Worm (Caenorhabditis elegans): Measurements from ENCODE around the gene chtb-2.

The chtb-2 gene

ce11 chrIII:6508327-6508726 lies 25.3 kb downstream of the chtb-2 start:
- TF ChIP-seq nhr-43 (tag; optimal IDR thresholded peaks at IDR 0.05; ENCODE audit: poor library complexity, severe bottlenecking) (peak; percentile 76), snpc-4 (tag; optimal IDR thresholded peaks at IDR 0.05) (no peak)

ce11 chrIII:6509301-6509700 lies 26.3 kb downstream of the chtb-2 start:
- TF ChIP-seq elt-2 (tag; optimal IDR thresholded peaks at IDR 0.05) (peak; percentile 11), nhr-25 (tag; optimal IDR thresholded peaks at IDR 0.05) (no peak), nhr-43 (tag; optimal IDR thresholded peaks at IDR 0.05; ENCODE audit: poor library complexity, severe bottlenecking) (peak; percentile 51)

ce11 chrIII:6514673-6515072 lies 31.7 kb downstream of the chtb-2 start, which contains the start of gene acr-5:
Gene acr-5 (minus strand): TSS chrIII:6514773.
- TF ChIP-seq pqm-1 (tag; optimal IDR thresholded peaks at IDR 0.05) (no peak), ZK546.5 (tag; optimal IDR thresholded peaks at IDR 0.05) (no peak), mml-1 (tag; optimal IDR thresholded peaks at IDR 0.05) (no peak), fkh-2 (tag; optimal IDR thresholded peaks at IDR 0.05) (no peak), lsy-12 (tag; optimal IDR thresholded peaks at IDR 0.05) (no peak), nhr-25 (tag; optimal IDR thresholded peaks at IDR 0.05) (no peak), nhr-28 (tag; optimal IDR thresholded peaks at IDR 0.05) (no peak), fos-1 (tag; optimal IDR thresholded peaks at IDR 0.05) (no peak), nhr-43 (tag; optimal IDR thresholded peaks at IDR 0.05; ENCODE audit: poor library complexity, severe bottlenecking) (no peak), fkh-10 (GFP tag; optimal IDR thresholded peaks at IDR 0.05) (no peak), nhr-23 (tag; optimal IDR thresholded peaks at IDR 0.05) (no peak), nhr-12 (tag; optimal IDR thresholded peaks at IDR 0.05) (no peak), aly-2 (tag; optimal IDR thresholded peaks at IDR 0.05) (no peak), nhr-67 (tag; optimal IDR thresholded peaks at IDR 0.05) (no peak), egl-5 (tag; optimal IDR thresholded peaks at IDR 0.05) (no peak), elt-3 (tag; optimal IDR thresholded peaks at IDR 0.05) (no peak), hmg-11 (tag; optimal IDR thresholded peaks at IDR 0.05) (no peak), ceh-82 (tag; optimal IDR thresholded peaks at IDR 0.05) (no peak), pha-4 (tag; optimal IDR thresholded peaks at IDR 0.05) (no peak), unc-62 (GFP tag; optimal IDR thresholded peaks at IDR 0.05) (no peak)

ce11 chrIII:6519949-6520348 lies 36.9 kb downstream of the chtb-2 start, which contains the start of gene C09E7.10:
Gene C09E7.10 (minus strand): TSS chrIII:6520049.
- TF ChIP-seq elt-2 (tag; optimal IDR thresholded peaks at IDR 0.05) (no peak), nfya-1 (tag; optimal IDR thresholded peaks at IDR 0.05; ENCODE audit: insufficient read depth) (no peak), nhr-28 (tag; optimal IDR thresholded peaks at IDR 0.05) (no peak), elt-3 (tag; optimal IDR thresholded peaks at IDR 0.05) (no peak), egl-5 (tag; optimal IDR thresholded peaks at IDR 0.05) (no peak), lin-39 (tag; optimal IDR thresholded peaks at IDR 0.05) (no peak), unc-62 (GFP tag; optimal IDR thresholded peaks at IDR 0.05) (no peak), nhr-43 (tag; optimal IDR thresholded peaks at IDR 0.05; ENCODE audit: poor library complexity, severe bottlenecking) (no peak), nhr-12 (tag; optimal IDR thresholded peaks at IDR 0.05) (no peak), sea-2 (GFP tag; optimal IDR thresholded peaks at IDR 0.05) (no peak), pha-4 (tag; optimal IDR thresholded peaks at IDR 0.05) (no peak), fkh-2 (tag; optimal IDR thresholded peaks at IDR 0.05) (no peak), fos-1 (tag; optimal IDR thresholded peaks at IDR 0.05) (no peak), nhr-67 (tag; optimal IDR thresholded peaks at IDR 0.05) (no peak), nhr-237 (tag; optimal IDR thresholded peaks at IDR 0.05) (no peak), snpc-4 (tag; optimal IDR thresholded peaks at IDR 0.05) (no peak), mdl-1 (tag; optimal IDR thresholded peaks at IDR 0.05) (no peak)

ce11 chrIII:6525557-6525956 lies 42.5 kb downstream of the chtb-2 start, which contains the start of gene oig-1:
Gene oig-1 (minus strand): TSS chrIII:6525657.
- TF ChIP-seq jun-1 (tag; optimal IDR thresholded peaks at IDR 0.05): no peak
- no peak for TF ChIP-seq ztf-11 (tag; optimal IDR thresholded peaks at IDR 0.05)
- TF ChIP-seq lsy-12 (tag; optimal IDR thresholded peaks at IDR 0.05): no peak

ce11 chrIII:6527902-6528301 lies 44.9 kb downstream of the chtb-2 start, which contains the start of gene pqn-10:
Gene pqn-10 (plus strand): TSS chrIII:6528202.
- no peak for TF ChIP-seq mdl-1 (tag; optimal IDR thresholded peaks at IDR 0.05)
- TF ChIP-seq hmg-11 (tag; optimal IDR thresholded peaks at IDR 0.05): no peak
- TF ChIP-seq tbx-2 (tag; optimal IDR thresholded peaks at IDR 0.05): no peak
- no peak for TF ChIP-seq skn-1 (tag; optimal IDR thresholded peaks at IDR 0.05)
- no peak for TF ChIP-seq lin-15B (tag; optimal IDR thresholded peaks at IDR 0.05)
- TF ChIP-seq nhr-11 (tag; optimal IDR thresholded peaks at IDR 0.05): no peak
- no peak for TF ChIP-seq egl-27 (tag; optimal IDR thresholded peaks at IDR 0.05)
- no peak for TF ChIP-seq fos-1 (tag; optimal IDR thresholded peaks at IDR 0.05)
- TF ChIP-seq ceh-9 (tag; optimal IDR thresholded peaks at IDR 0.05): no peak
- no peak for TF ChIP-seq zag-1 (tag; optimal IDR thresholded peaks at IDR 0.05)
